Fruit fly (Drosophila melanogaster) whole organism: ENCODE data around the gene CG43062.

Experiments used
- EcR ChIP-seq, 2 experiments: fragments of >200 bp; optimal IDR thresholded peaks; 2 replicates each; lab custom pipeline; 2017; ENCODE audit warnings: missing biosample characterization in 2 of 2, missing genetic modification characterization in 2 of 2, missing genetic modification reagents in 2 of 2
- psq ChIP-seq: fragments of >200 bp; optimal IDR thresholded peaks from 2 replicates; lab custom pipeline; 2017

DNA sequence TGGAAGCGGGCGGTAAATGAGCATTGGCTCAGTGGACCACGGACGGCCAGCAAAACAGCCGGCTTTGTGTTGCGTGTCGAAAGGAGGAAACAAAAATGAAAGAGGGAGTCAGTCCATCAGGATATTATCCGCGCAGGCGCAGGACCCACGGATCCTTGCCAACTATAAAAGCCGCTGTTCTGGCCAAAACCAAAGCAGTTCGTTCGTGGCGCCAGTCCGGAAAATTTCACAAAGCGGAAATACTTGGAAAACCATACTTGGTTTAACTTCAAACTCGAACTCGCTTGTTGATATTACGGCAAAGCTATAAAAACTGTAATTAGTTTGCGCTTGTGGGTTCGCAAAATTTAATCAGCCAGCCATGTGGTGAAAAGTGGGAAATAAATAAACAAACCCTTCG, 28.5 kb upstream of the CG43062 start, which contains the start of gene CG12594:
- TF ChIP-seq EcR (GFP tag; optimal IDR thresholded peaks at IDR 0.05; lab: Kevin White, UChicago) (no peak), psq (lab: Kevin White, UChicago) (no peak)
